Worm (Caenorhabditis elegans): Measurements from ENCODE around the gene R10D12.8.

Gene R10D12.8

DNA sequence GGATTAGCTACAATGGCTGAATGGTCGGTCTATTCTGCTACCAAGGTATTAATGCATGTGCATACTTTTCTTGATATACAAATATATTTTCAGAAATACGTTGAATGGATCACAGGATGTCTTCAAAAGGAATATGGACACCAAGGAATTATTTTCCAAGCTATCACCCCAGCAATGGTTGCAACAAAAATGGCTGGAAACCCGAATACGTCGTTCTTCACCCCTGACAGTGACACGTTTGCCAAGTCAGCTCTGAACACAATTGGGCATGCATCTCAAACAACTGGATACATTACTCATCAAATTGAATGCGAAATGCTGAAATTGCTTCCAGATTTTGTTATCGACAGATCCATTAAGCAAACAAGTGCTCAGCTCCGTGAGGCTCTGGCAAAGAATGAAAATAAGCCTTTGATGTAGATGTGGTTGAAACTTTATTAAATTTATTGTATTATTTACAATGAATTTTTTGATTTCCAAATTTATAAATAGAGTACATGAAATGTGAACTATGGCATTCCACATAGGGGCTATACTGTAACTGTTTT is 45.5 kb downstream of the R10D12.8 start:
- TF ChIP-seq nhr-47 (tag; optimal IDR thresholded peaks at IDR 0.05): peak; percentile 52
- TF ChIP-seq pax-3 (tag; optimal IDR thresholded peaks at IDR 0.05): peak; percentile 82
- peak; percentile 23 for TF ChIP-seq hpl-2 (GFP tag; optimal IDR thresholded peaks at IDR 0.05)
- peak; percentile 47 for TF ChIP-seq lir-3 (tag; optimal IDR thresholded peaks at IDR 0.05; ENCODE audit: poor library complexity)
- no peak for TF ChIP-seq elt-3 (tag; optimal IDR thresholded peaks at IDR 0.05)
- no peak for TF ChIP-seq Y116A8C.19 (tag; optimal IDR thresholded peaks at IDR 0.05; ENCODE audit: borderline replicate concordance)
- no peak for TF ChIP-seq ztf-4 (tag; optimal IDR thresholded peaks at IDR 0.05)
- TF ChIP-seq xbp-1 (tag; optimal IDR thresholded peaks at IDR 0.05): no peak
- peak; percentile 11 for TF ChIP-seq snu-23 (GFP tag; optimal IDR thresholded peaks at IDR 0.05)
- TF ChIP-seq C16A3.4 (tag; optimal IDR thresholded peaks at IDR 0.05): peak; percentile 41
- peak in 1 of 3 experiments; percentile 6 for TF ChIP-seq dpl-1 (GFP tag; optimal IDR thresholded peaks at IDR 0.05)
- peak; percentile 96 for TF ChIP-seq ama-1 (optimal IDR thresholded peaks at IDR 0.05)
- peak; percentile 8 for TF ChIP-seq rnt-1 (tag; optimal IDR thresholded peaks at IDR 0.05)
- TF ChIP-seq nhr-71 (tag; optimal IDR thresholded peaks at IDR 0.05): peak; percentile 38
- peak; percentile 54 for TF ChIP-seq nhr-19 (GFP tag; conservative IDR thresholded peaks at IDR 0.05)
- TF ChIP-seq unc-98 (GFP tag; IDR thresholded peaks at IDR 0.05): no peak
- no peak for TF ChIP-seq nhr-77 (tag; optimal IDR thresholded peaks at IDR 0.05)
- TF ChIP-seq nhr-90 (tag; optimal IDR thresholded peaks at IDR 0.05; ENCODE audit: poor library complexity): peak; percentile 64
- TF ChIP-seq C04F5.9 (tag; optimal IDR thresholded peaks at IDR 0.05): no peak
- peak; percentile 35 for TF ChIP-seq dsc-1 (tag; optimal IDR thresholded peaks at IDR 0.05)
- no peak for TF ChIP-seq swsn-7 (tag; optimal IDR thresholded peaks at IDR 0.05)
- peak in 1 of 2 experiments; percentile 67 for TF ChIP-seq lin-35 (GFP tag; optimal IDR thresholded peaks at IDR 0.05)
- TF ChIP-seq unc-30 (tag; optimal IDR thresholded peaks at IDR 0.05): no peak
- TF ChIP-seq nhr-85 (tag): peak; percentile 11
- no peak for TF ChIP-seq vab-15 (tag; optimal IDR thresholded peaks at IDR 0.05)
- TF ChIP-seq nhr-20 (tag; optimal IDR thresholded peaks at IDR 0.05): peak; percentile 7
- TF ChIP-seq alr-1 (tag; optimal IDR thresholded peaks at IDR 0.05; ENCODE audit: borderline replicate concordance): no peak
- no peak for TF ChIP-seq efl-1 (optimal IDR thresholded peaks at IDR 0.05)
- TF ChIP-seq efl-1 (GFP tag; optimal IDR thresholded peaks at IDR 0.05 in 1 of 2): peak in 1 of 2 experiments; percentile 96
- peak in 1 of 2 experiments; percentile 45 for TF ChIP-seq lsy-2 (tag; optimal IDR thresholded peaks at IDR 0.05)

DNA sequence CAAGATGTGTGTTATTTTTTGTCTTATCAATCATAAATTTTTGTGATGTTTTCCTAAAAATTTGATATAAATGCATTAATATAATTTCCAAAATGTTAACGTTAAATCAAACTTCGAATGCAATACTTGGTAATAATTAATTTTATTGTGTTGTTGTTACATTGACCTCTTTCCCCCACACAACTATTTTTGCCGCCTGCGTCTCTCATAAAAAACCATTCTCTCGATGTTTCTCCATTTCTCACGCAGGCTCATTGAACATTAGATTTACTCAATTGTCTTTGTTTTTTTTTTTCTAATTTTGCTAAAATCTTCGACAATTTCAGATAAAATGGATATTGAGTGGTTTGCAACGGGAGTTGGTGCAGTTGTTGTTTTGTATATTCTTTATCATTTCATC is 46.9 kb downstream of the R10D12.8 start, which contains the start of gene stdh-1:
Gene stdh-1 (plus strand): TSS at position 327 of the 400 bp plus-strand sequence.
- TF ChIP-seq hlh-17 (GFP tag; optimal IDR thresholded peaks at IDR 0.05; ENCODE audit: borderline replicate concordance) (no peak), nhr-71 (tag; optimal IDR thresholded peaks at IDR 0.05) (peak; percentile 32), zip-4 (GFP tag; optimal IDR thresholded peaks at IDR 0.05) (no peak), efl-1 (optimal IDR thresholded peaks at IDR 0.05) (peak in 1 of 2 experiments; percentile 0), efl-1 (GFP tag; optimal IDR thresholded peaks at IDR 0.05 in 1 of 2) (peak in 1 of 2 experiments; percentile 61), C16A3.4 (tag; optimal IDR thresholded peaks at IDR 0.05) (peak; percentile 5), egl-27 (tag; optimal IDR thresholded peaks at IDR 0.05) (no peak), nhr-90 (tag; optimal IDR thresholded peaks at IDR 0.05; ENCODE audit: poor library complexity) (no peak), dpl-1 (GFP tag; optimal IDR thresholded peaks at IDR 0.05) (no peak), Y116A8C.19 (tag; optimal IDR thresholded peaks at IDR 0.05; ENCODE audit: borderline replicate concordance) (no peak), hlh-4 (tag; optimal IDR thresholded peaks at IDR 0.05) (no peak), lin-13 (GFP tag; optimal IDR thresholded peaks at IDR 0.05) (no peak), ztf-4 (tag; optimal IDR thresholded peaks at IDR 0.05) (no peak), lir-3 (tag; optimal IDR thresholded peaks at IDR 0.05; ENCODE audit: poor library complexity) (no peak), nhr-237 (tag; optimal IDR thresholded peaks at IDR 0.05) (no peak), lin-15B (tag; optimal IDR thresholded peaks at IDR 0.05) (no peak), blmp-1 (tag; optimal IDR thresholded peaks at IDR 0.05) (peak; percentile 15), mef-2 (tag; optimal IDR thresholded peaks at IDR 0.05) (no peak), nhr-11 (tag; optimal IDR thresholded peaks at IDR 0.05) (no peak), aha-1 (tag; optimal IDR thresholded peaks at IDR 0.05) (no peak), swsn-7 (tag; optimal IDR thresholded peaks at IDR 0.05) (no peak), nhr-12 (tag; optimal IDR thresholded peaks at IDR 0.05) (no peak), nhr-19 (GFP tag; conservative IDR thresholded peaks at IDR 0.05) (no peak), mab-9 (GFP tag; IDR thresholded peaks at IDR 0.05) (no peak), grh-1 (GFP tag; IDR thresholded peaks at IDR 0.05) (no peak), nhr-20 (tag; optimal IDR thresholded peaks at IDR 0.05) (no peak), dsc-1 (tag; optimal IDR thresholded peaks at IDR 0.05) (no peak), tlp-1 (tag; optimal IDR thresholded peaks at IDR 0.05) (no peak), ets-5 (GFP tag; IDR thresholded peaks at IDR 0.05) (no peak), nhr-77 (tag; optimal IDR thresholded peaks at IDR 0.05) (no peak), unc-30 (tag; optimal IDR thresholded peaks at IDR 0.05) (no peak), snu-23 (GFP tag; optimal IDR thresholded peaks at IDR 0.05) (peak; percentile 25), elt-2 (tag; optimal IDR thresholded peaks at IDR 0.05) (no peak), fos-1 (tag; optimal IDR thresholded peaks at IDR 0.05) (no peak), fkh-4 (tag; optimal IDR thresholded peaks at IDR 0.05; ENCODE audit: borderline replicate concordance) (no peak)
